Fruit fly (Drosophila melanogaster): ENCODE data around the gene CG6179.

CG6179 gene

DNA sequence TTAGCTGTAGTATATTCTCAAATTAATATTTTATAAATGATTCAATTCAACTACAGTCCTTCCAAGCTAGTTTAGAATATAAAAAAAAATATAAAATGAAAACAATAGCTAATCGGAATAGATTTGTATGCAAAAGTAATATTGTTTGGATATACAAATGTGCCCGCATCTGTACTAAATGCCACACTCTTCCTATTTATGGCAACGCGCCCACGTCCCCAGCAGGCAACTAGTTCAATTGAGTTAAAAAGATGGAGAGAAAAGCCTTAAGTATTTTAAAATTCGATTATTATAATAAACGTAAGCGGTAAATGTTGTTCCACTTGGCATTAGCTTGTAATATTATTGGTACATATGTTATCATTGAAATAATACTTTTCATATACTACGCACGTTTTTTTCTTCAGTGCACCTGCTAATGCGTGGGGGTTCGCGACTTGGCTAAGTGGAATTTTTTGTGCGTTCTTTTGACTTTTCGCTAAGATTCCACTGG is 25.7 kb downstream of the CG6179 start (continued):
- TF ChIP-seq CG16779 (GFP tag; IDR thresholded peaks at IDR 0.05) (peak; percentile 24; the same call in 1 of the 2 replicates), slp2 (GFP tag; optimal IDR thresholded peaks at IDR 0.05) (no peak), CG8388 (GFP tag; optimal IDR thresholded peaks at IDR 0.05) (peak; percentile 77), CG9817 (tag; optimal IDR thresholded peaks at IDR 0.05) (peak; percentile 41), CG2129 (GFP tag; IDR thresholded peaks at IDR 0.05; ENCODE audit: partially characterized antibody) (no peak), CoRest (tag; optimal IDR thresholded peaks at IDR 0.05) (peak; percentile 85), GATAe (GFP tag; conservative IDR thresholded peaks at IDR 0.05) (no peak), CG8089 (GFP tag; optimal IDR thresholded peaks at IDR 0.05) (peak; percentile 43), z (GFP tag; IDR thresholded peaks at IDR 0.05) (no peak), CG11398 (GFP tag; optimal IDR thresholded peaks at IDR 0.05) (no peak), mld (GFP tag; IDR thresholded peaks at IDR 0.05; ENCODE audit: partially characterized antibody) (no peak), CG14710 (tag; optimal IDR thresholded peaks at IDR 0.05) (peak; percentile 52), Spps (tag; optimal IDR thresholded peaks at IDR 0.05) (peak; percentile 16), Scr (GFP tag; IDR thresholded peaks at IDR 0.05; ENCODE audit: partially characterized antibody) (no peak), E2f1 (GFP tag; IDR thresholded peaks at IDR 0.05) (peak; percentile 23; the same call in 1 of the 2 replicates), Aef1 (GFP tag; IDR thresholded peaks at IDR 0.05) (peak; percentile 42; the same call in 1 of the 3 replicates), CG11456 (GFP tag; IDR thresholded peaks at IDR 0.05) (no peak; the same call in 2 of the 3 replicates), CG5180 (GFP tag; optimal IDR thresholded peaks at IDR 0.05) (peak; percentile 25), CkIIα-i1 (GFP tag; IDR thresholded peaks at IDR 0.05) (no peak), kah (GFP tag; optimal IDR thresholded peaks at IDR 0.05) (peak; percentile 15), CG31388 (GFP tag; optimal IDR thresholded peaks at IDR 0.05) (no peak), h (optimal IDR thresholded peaks at IDR 0.05) (no peak), CG14014 (GFP tag; IDR thresholded peaks at IDR 0.05) (no peak), CG3407 (GFP tag; optimal IDR thresholded peaks at IDR 0.05) (peak; percentile 58), CG11504 (tag; optimal IDR thresholded peaks at IDR 0.05) (peak; percentile 87), ash1 (GFP tag; optimal IDR thresholded peaks at IDR 0.05) (no peak), Hey (tag; optimal IDR thresholded peaks at IDR 0.05) (no peak), lbe (GFP tag; optimal IDR thresholded peaks at IDR 0.05) (no peak), CG2889 (GFP tag; IDR thresholded peaks at IDR 0.05) (0 out of 3 replicates have a peak, but pooled peaks have one; percentile 25), CG4730 (GFP tag; IDR thresholded peaks at IDR 0.05) (peak; percentile 19; the same call in 1 of the 2 replicates), Mad (GFP tag; optimal IDR thresholded peaks at IDR 0.05) (no peak), CG6791 (GFP tag; IDR thresholded peaks at IDR 0.05; ENCODE audit: partially characterized antibody) (no peak), Asciz (GFP tag; optimal IDR thresholded peaks at IDR 0.05) (peak; percentile 58), unc-4 (GFP tag; IDR thresholded peaks at IDR 0.05; ENCODE audit: partially characterized antibody) (no peak), abd-A (tag; optimal IDR thresholded peaks at IDR 0.05) (no peak), CG7372 (GFP tag; IDR thresholded peaks at IDR 0.05) (no peak), CG10431 (GFP tag; optimal IDR thresholded peaks at IDR 0.05) (peak; percentile 61), Drgx (GFP tag; IDR thresholded peaks at IDR 0.05) (peak; percentile 48), dmrt99B (tag; optimal IDR thresholded peaks at IDR 0.05) (peak; percentile 88), sc (optimal IDR thresholded peaks at IDR 0.05) (no peak), sc (GFP tag; optimal IDR thresholded peaks at IDR 0.05) (peak; percentile 71), dimm (GFP tag; IDR thresholded peaks at IDR 0.05) (no peak), CG10321 (GFP tag; IDR thresholded peaks at IDR 0.05) (no peak), CG17912 (GFP tag; optimal IDR thresholded peaks at IDR 0.05) (no peak), CG9437 (GFP tag; optimal IDR thresholded peaks at IDR 0.05) (peak; percentile 75), CG6854 (GFP tag; optimal IDR thresholded peaks at IDR 0.05) (peak; percentile 40), Antp (GFP tag; optimal IDR thresholded peaks at IDR 0.05) (peak; percentile 35), unpg (GFP tag; optimal IDR thresholded peaks at IDR 0.05) (peak; percentile 81), PHDP (tag; optimal IDR thresholded peaks at IDR 0.05) (peak; percentile 85), CG17802 (tag; optimal IDR thresholded peaks at IDR 0.05) (no peak), lilli (GFP tag; optimal IDR thresholded peaks at IDR 0.05) (peak; percentile 76)
